Worm (Caenorhabditis elegans): ENCODE measurements around the gene B0507.5.

ce11 chrV:8736369-8736768 lies 17.1 kb upstream of the B0507.5 start, which contains the start of gene ZC196.3:
- TF ChIP-seq ets-7 (tag; optimal IDR thresholded peaks at IDR 0.05) (no peak), F13C5.2 (tag; optimal IDR thresholded peaks at IDR 0.05) (no peak), hnd-1 (tag; optimal IDR thresholded peaks at IDR 0.05) (no peak), ama-1 (optimal IDR thresholded peaks at IDR 0.05) (no peak), aly-1 (tag; optimal IDR thresholded peaks at IDR 0.05) (no peak), scrt-1 (GFP tag; IDR thresholded peaks at IDR 0.05) (no peak), tbx-11 (GFP tag; IDR thresholded peaks at IDR 0.05) (no peak), ceh-36 (tag; optimal IDR thresholded peaks at IDR 0.05) (no peak), sea-1 (GFP tag; conservative IDR thresholded peaks at IDR 0.05) (no peak), hmg-4 (GFP tag; optimal IDR thresholded peaks at IDR 0.05) (no peak), hmbx-1 (tag; optimal IDR thresholded peaks at IDR 0.05) (no peak)

All from whole organism, early embryonic.